Worm (Caenorhabditis elegans): Measurements from ENCODE around the gene efn-3.

The efn-3 gene

ce11 chrX:13511796-13512195 lies 34.5 kb upstream of the efn-3 start:
- TF ChIP-seq fax-1 (tag; optimal IDR thresholded peaks at IDR 0.05) (peak; percentile 29), ets-4 (tag; optimal IDR thresholded peaks at IDR 0.05) (no peak), unc-55 (GFP tag; optimal IDR thresholded peaks at IDR 0.05) (no peak), ceh-24 (tag; optimal IDR thresholded peaks at IDR 0.05) (peak; percentile 55), tbx-2 (tag; optimal IDR thresholded peaks at IDR 0.05) (peak; percentile 70), sox-4 (tag; optimal IDR thresholded peaks at IDR 0.05) (peak; percentile 83), ceh-18 (tag; optimal IDR thresholded peaks at IDR 0.05) (peak; percentile 27), pha-2 (tag; optimal IDR thresholded peaks at IDR 0.05) (peak; percentile 23), elt-2 (tag; optimal IDR thresholded peaks at IDR 0.05) (peak; percentile 78), ceh-19 (GFP tag; optimal IDR thresholded peaks at IDR 0.05) (peak; percentile 72), ceh-2 (tag; optimal IDR thresholded peaks at IDR 0.05) (peak; percentile 42), pag-3 (tag; optimal IDR thresholded peaks at IDR 0.05; ENCODE audit: borderline replicate concordance) (no peak), fkh-10 (GFP tag; optimal IDR thresholded peaks at IDR 0.05) (no peak), ttx-3 (tag; optimal IDR thresholded peaks at IDR 0.05) (peak; percentile 68), Y22D7AL.16 (tag; optimal IDR thresholded peaks at IDR 0.05) (peak; percentile 57), C38D4.7 (GFP tag; optimal IDR thresholded peaks at IDR 0.05) (peak; percentile 79), syd-9 (tag; optimal IDR thresholded peaks at IDR 0.05) (peak; percentile 60), sdc-2 (tag; optimal IDR thresholded peaks at IDR 0.05) (peak; percentile 94), dmd-4 (tag; optimal IDR thresholded peaks at IDR 0.05; ENCODE audit: borderline replicate concordance) (no peak), nhr-11 (tag; optimal IDR thresholded peaks at IDR 0.05) (no peak), ceh-45 (GFP tag; IDR thresholded peaks at IDR 0.05) (peak; percentile 60; the same call in 1 of the 2 replicates), ztf-16 (tag; optimal IDR thresholded peaks at IDR 0.05) (peak; percentile 74), nhr-232 (tag; optimal IDR thresholded peaks at IDR 0.05) (peak; percentile 70), ceh-14 (tag; optimal IDR thresholded peaks at IDR 0.05) (peak; percentile 68), unc-42 (tag; optimal IDR thresholded peaks at IDR 0.05) (peak; percentile 24), K09A11.1 (tag; optimal IDR thresholded peaks at IDR 0.05; ENCODE audit: insufficient read depth) (peak; percentile 46), pros-1 (tag; optimal IDR thresholded peaks at IDR 0.05) (no peak), hlh-30 (tag; optimal IDR thresholded peaks at IDR 0.05; ENCODE audit: insufficient read depth) (peak; percentile 41), tbx-7 (tag; optimal IDR thresholded peaks at IDR 0.05) (peak; percentile 4), mec-3 (tag; optimal IDR thresholded peaks at IDR 0.05; ENCODE audit: borderline replicate concordance) (no peak), fkh-6 (tag; optimal IDR thresholded peaks at IDR 0.05) (peak; percentile 77), odd-2 (tag; optimal IDR thresholded peaks at IDR 0.05) (peak; percentile 56), ceh-22 (tag; optimal IDR thresholded peaks at IDR 0.05) (no peak), lim-6 (tag; optimal IDR thresholded peaks at IDR 0.05) (no peak), eyg-1 (tag; optimal IDR thresholded peaks at IDR 0.05) (peak; percentile 44), che-1 (tag; optimal IDR thresholded peaks at IDR 0.05) (peak; percentile 76), lin-11 (tag; optimal IDR thresholded peaks at IDR 0.05) (peak; percentile 64), zip-5 (tag; optimal IDR thresholded peaks at IDR 0.05) (peak; percentile 30), pat-9 (tag; optimal IDR thresholded peaks at IDR 0.05) (peak; percentile 64), ceh-9 (tag; optimal IDR thresholded peaks at IDR 0.05) (peak; percentile 50), pqm-1 (tag; optimal IDR thresholded peaks at IDR 0.05) (no peak), npax-4 (tag; optimal IDR thresholded peaks at IDR 0.05) (peak; percentile 67), ceh-30 (tag; optimal IDR thresholded peaks at IDR 0.05) (peak; percentile 4), ceh-6 (GFP tag; optimal IDR thresholded peaks at IDR 0.05) (peak; percentile 85), ceh-48 (tag; optimal IDR thresholded peaks at IDR 0.05) (peak; percentile 48), T23F11.4 (GFP tag; optimal IDR thresholded peaks at IDR 0.05) (peak; percentile 77), hlh-15 (tag; optimal IDR thresholded peaks at IDR 0.05) (peak; percentile 46), K02D7.2 (tag; optimal IDR thresholded peaks at IDR 0.05) (no peak), pax-1 (tag; optimal IDR thresholded peaks at IDR 0.05) (no peak), C08G9.2 (tag; optimal IDR thresholded peaks at IDR 0.05) (peak; percentile 67), elt-4 (tag; optimal IDR thresholded peaks at IDR 0.05) (no peak), F13H6.1 (tag; optimal IDR thresholded peaks at IDR 0.05) (peak; percentile 52), rnt-1 (tag; optimal IDR thresholded peaks at IDR 0.05) (peak; percentile 57)
